Fruit fly (Drosophila melanogaster) whole organism, prepupa: ENCODE data around the gene CG7943.

Experiments
- CG6792 ChIP-seq: fragments of 200-800 bp; sonication (Bioruptor generic); optimal IDR thresholded peaks from 3 replicates; lab custom pipeline; 2016; ENCODE audit warnings: missing biosample characterization, missing genetic modification characterization
- CG8119 ChIP-seq: fragments of 200-800 bp; sonication (Bioruptor generic); IDR thresholded peaks from 3 replicates; pipeline ENCODE4 v1.3.6; 2022; ENCODE audit warnings: missing biosample characterization, missing genetic modification characterization
- Eip75B ChIP-seq: fragments of 200-800 bp; sonication (Bioruptor generic); optimal IDR thresholded peaks from 3 replicates; lab custom pipeline; 2016; ENCODE audit warnings: missing biosample characterization, missing genetic modification characterization
- Ets21C ChIP-seq: fragments of 200-800 bp; sonication (Bioruptor generic); optimal IDR thresholded peaks from 3 replicates; lab custom pipeline; 2016; ENCODE audit warnings: missing biosample characterization, missing genetic modification characterization
- Smox ChIP-seq: fragments of 200-800 bp; sonication (Bioruptor generic); optimal IDR thresholded peaks from 3 replicates; lab custom pipeline; 2016; ENCODE audit warnings: missing biosample characterization, missing genetic modification characterization
- Sox102F ChIP-seq: fragments of 200-800 bp; sonication (Bioruptor generic); optimal IDR thresholded peaks from 2 replicates; lab custom pipeline; 2016; ENCODE audit warnings: missing biosample characterization, mild to moderate bottlenecking, missing genetic modification characterization
- cyc ChIP-seq: fragments of 200-800 bp; sonication (Bioruptor generic); optimal IDR thresholded peaks from 3 replicates; lab custom pipeline; 2016; ENCODE audit warnings: missing biosample characterization, missing genetic modification characterization
- dsx ChIP-seq: fragments of 200-800 bp; optimal IDR thresholded peaks from 3 replicates; lab custom pipeline; 2019; ENCODE audit warnings: missing biosample characterization, mild to moderate bottlenecking, missing genetic modification characterization, moderate library complexity; ENCODE audit not compliant: poor library complexity, severe bottlenecking
- pdm3 ChIP-seq: fragments of 200-800 bp; sonication (Bioruptor generic); optimal IDR thresholded peaks from 3 replicates; lab custom pipeline; 2016; ENCODE audit warnings: missing biosample characterization, missing genetic modification characterization
- topi ChIP-seq: fragments of 200-800 bp; sonication (Bioruptor generic); optimal IDR thresholded peaks from 3 replicates; lab custom pipeline; 2016; ENCODE audit warnings: missing biosample characterization, missing genetic modification characterization

dm6 chr3R:30098229-30098628, 52.0 kb downstream of the CG7943 start:
- no peak for TF ChIP-seq cyc (GFP tag; lab: Kevin White, UChicago)
- no peak for TF ChIP-seq pdm3 (GFP tag; lab: Kevin White, UChicago)
- no peak for TF ChIP-seq Smox (GFP tag; lab: Kevin White, UChicago)
- TF ChIP-seq CG8119 (GFP tag; lab: Robert Waterston, UW): no peak
- no peak for TF ChIP-seq dsx (GFP tag; lab: Kevin White, UChicago)
- TF ChIP-seq Sox102F (GFP tag; lab: Kevin White, UChicago): no peak
- no peak for TF ChIP-seq CG6792
- no peak for TF ChIP-seq Ets21C (GFP tag; lab: Kevin White, UChicago)
- TF ChIP-seq Eip75B (GFP tag; lab: Kevin White, UChicago): no peak
- no peak for TF ChIP-seq topi (GFP tag; lab: Kevin White, UChicago)
